Fruit fly (Drosophila melanogaster): ENCODE measurements around the gene NdufA3.

NdufA3 gene

DNA sequence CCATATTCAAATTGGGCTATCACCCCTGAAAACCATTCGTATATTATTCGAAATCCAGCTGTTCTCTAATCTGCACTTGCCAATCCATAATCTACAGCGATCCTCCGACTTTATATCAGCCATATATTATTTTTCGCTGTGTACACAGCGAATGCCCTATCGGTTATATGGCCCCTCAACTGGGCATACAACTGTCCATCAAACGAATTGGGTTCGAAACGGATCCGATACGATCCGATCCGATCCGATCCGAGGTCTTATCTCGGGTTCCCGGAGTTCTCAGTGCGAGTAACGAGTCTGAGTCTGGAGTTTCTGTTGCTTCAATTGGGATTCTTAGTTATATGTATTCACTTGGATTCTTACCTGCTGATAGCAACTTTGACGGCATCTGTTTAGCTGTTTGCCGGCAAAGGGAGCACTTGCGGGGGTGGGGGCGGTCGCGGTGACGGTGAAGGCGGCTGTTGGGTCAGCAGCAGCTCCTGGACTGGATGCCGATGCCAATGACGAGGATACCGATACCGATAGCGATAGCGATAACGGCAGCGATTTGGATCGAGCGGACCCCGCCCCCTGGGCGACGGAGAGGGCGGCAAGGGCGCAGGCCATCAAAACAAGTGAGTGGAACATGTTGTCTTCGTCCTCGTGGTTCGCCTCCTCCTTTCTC, 26.1 kb downstream of the NdufA3 start:
- no peak for TF ChIP-seq CG17801 (GFP tag; optimal IDR thresholded peaks at IDR 0.05; ENCODE audit: partially characterized antibody)

DNA sequence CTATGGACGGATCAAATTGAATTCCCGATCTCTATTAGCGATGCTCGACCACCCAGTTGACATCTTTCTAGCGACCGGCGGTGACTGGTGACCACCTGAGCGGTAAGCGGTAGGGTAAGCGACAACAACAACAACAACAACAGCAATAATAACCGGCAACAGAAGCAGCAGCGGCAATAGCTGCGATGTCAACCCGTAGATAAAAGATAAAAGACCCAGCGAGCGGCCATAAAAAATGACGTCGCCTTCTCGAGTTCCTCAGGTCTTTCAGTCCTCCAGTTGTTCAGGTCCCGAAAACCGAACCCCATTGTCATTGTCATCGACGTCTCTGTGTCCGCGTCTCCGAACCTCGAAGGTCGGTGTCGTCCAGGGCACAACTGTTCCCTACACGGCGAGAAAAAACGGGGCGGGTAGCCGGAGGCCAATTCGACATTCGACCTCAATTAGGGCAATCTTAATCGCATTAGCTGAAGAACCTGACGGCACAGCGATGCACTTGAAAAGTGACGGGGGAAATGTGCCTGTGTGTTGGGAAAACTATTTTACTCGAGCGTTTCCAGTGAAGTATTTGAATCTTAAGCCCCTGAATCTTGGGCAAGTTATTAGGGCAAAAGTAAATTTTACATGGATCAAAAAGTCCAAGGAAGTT, 27.1 kb downstream of the NdufA3 start:
- TF ChIP-seq CG17801 (GFP tag; optimal IDR thresholded peaks at IDR 0.05; ENCODE audit: partially characterized antibody) = no peak

DNA sequence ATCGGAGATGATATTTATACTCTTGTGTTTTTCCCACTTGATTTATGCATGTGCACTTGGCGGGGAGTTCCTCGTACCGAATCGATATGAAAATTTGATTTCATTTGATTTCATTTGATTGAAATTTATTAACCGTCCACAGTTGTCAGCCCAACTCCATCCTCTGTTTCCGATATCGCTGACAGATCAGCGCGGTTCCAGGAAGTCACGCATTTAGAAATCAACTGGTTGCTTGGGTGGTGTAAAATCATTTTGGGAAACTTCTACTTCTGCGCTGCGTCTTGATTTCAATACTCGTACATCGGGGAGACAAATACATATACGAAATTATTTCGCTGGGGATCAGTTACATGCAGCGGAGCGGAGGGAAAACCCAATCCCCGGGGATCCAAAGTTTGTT, 28.3 kb downstream of the NdufA3 start:
- TF ChIP-seq CG17801 (GFP tag; optimal IDR thresholded peaks at IDR 0.05; ENCODE audit: partially characterized antibody) = no peak

DNA sequence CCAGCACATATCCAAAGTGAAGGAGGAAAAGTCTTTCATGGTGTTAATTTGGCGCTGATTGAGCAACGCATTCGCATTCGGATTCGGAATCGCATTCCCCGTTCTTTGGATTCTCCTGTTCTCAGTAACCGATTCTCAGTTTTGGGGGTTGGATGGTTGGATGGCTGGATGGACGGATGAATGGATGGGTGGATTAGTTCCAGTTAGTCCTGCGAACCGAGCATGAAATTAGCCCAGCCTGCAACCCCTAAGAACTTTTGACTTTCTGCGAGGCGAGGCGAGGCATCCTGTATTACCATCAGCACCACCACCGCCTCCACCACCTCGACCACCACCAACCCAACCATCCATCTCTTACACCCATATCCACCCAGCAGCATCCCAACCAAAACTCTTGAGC, 29.6 kb downstream of the NdufA3 start:
- TF ChIP-seq CG17801 (GFP tag; optimal IDR thresholded peaks at IDR 0.05; ENCODE audit: partially characterized antibody) = no peak

DNA sequence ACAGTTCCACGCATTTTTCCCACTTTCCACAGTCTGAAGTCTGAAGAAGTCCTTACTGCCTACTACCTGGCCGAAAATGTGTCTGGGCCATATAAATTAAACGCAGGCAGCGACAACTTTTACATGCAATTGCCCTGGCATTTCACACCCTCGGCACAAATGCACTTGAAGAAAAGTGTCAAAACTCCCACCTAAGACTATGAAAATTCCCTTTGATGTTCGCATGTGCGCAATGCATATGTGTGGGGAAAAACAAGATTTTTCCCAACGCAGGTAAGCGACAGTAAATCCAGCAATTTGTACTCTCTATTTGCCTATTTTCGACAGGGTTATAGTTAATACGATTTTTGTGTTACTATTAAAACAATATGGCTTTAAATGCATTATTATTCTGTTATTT, 30.4 kb downstream of the NdufA3 start:
- TF ChIP-seq CG17801 (GFP tag; optimal IDR thresholded peaks at IDR 0.05; ENCODE audit: partially characterized antibody) = no peak

DNA sequence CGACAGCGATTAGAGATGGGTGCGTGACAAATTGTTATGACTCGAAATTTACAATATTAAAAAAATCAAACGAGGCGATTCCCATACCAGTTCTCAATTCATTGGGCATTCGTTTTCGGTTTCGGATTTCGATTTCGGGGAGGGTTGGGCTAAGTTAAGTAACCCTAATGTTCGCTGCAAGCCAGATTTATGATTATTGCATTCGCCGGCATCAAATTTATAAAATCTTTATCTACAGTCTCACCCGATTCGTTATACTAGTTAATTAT, 31.9 kb downstream of the NdufA3 start:
- no peak for TF ChIP-seq CG17801 (GFP tag; optimal IDR thresholded peaks at IDR 0.05; ENCODE audit: partially characterized antibody)

DNA sequence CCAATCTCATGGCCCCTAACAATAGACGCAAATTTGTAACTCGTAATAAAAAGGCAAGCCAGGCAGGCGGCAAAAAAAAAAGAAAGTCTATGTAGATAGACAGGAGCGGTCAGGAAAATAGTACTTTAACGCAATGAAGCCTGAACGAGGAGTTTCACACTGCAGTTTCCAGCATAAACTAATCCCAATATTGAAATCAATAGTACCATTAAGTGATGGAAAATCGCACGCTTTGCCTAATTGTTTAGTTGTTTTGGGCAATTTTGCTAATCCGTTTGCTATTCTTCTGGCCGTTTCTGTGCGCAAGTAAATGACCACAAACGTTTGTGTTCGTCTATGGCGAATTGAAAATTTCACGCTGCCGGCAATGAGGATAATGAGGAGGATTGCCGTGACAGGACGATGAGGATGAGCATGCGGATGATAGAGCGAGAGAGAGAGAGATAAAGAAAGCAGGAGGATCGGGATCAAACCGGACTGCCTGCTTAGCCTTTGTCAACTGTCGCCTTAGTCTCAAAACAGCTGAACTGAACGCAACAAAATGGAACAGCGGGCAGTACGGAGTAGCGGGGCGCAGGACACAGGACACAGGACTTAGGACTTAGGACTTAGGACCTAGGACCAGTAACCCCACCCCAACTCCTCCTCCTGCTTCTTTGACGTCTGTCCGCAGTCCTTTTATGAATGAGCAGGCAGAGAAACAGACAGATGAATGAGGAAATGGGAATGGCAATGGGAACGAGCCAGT, 32.4 kb downstream of the NdufA3 start:
- no peak for TF ChIP-seq CG17801 (GFP tag; optimal IDR thresholded peaks at IDR 0.05; ENCODE audit: partially characterized antibody)

DNA sequence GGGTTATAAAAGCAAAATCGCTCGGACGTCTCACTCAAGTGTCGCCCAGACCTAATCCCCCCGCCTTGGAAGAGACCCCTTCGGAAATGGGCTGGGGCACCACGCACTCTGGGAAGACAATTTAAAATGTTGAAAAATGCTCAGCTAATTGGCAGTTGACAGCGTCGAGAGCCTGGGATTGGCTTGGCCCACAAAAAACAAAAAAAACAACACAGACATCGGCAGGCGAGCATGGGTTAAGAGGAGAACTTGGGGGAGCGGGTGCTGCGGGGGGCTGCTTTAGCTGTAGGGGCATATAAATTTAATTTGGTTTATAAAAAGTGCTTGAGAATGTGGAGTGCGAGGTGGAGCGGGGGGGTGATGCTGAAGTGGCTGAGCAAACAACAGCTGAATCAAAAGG, 37.4 kb downstream of the NdufA3 start:
- no peak for TF ChIP-seq CG17801 (GFP tag; optimal IDR thresholded peaks at IDR 0.05; ENCODE audit: partially characterized antibody)

DNA sequence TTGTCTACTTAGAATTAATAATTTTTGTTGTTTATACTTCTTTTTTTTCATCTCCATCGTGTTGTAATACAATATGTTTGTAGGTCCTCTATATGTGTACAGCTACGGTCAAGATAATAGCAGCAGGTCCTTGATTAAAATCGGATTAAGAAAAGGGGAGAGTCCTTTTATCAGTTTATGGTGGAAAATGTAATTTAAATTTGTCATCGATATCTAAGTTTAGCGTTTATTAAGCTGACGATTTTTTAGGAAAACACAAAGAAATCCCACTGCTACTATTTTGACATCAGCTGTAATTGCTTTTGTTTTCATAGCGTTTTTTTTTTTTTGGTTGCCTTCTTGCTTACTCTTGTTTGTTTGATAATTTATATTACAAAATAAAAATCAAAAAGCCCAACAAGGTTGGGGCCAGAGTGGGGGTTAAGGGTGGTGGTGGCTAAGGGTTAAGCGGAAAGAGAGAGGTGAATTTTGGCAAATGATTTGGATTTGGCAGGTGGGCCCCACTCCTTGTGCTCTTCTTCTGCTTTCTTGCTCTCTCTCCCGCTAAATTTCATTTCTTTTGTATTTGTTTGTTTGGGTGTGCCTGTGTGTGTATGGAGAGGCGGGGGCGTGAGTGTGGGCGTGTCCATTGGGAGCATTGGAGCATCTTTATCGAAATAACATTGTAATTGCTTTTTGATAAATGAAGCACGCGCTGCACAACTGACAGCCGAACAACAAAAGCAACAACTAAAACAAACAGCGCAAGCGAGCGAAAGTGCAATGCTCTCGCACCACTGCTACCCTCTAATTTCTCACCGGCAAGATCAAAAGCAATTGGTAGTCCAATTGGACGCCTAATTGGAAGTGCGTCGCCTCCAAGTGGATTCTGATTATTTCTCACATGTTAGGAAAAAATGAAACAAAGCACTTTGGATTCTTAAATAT, 38.8 kb downstream of the NdufA3 start:
- peak; percentile 54 for TF ChIP-seq CG17801 (GFP tag; optimal IDR thresholded peaks at IDR 0.05; ENCODE audit: partially characterized antibody)

DNA sequence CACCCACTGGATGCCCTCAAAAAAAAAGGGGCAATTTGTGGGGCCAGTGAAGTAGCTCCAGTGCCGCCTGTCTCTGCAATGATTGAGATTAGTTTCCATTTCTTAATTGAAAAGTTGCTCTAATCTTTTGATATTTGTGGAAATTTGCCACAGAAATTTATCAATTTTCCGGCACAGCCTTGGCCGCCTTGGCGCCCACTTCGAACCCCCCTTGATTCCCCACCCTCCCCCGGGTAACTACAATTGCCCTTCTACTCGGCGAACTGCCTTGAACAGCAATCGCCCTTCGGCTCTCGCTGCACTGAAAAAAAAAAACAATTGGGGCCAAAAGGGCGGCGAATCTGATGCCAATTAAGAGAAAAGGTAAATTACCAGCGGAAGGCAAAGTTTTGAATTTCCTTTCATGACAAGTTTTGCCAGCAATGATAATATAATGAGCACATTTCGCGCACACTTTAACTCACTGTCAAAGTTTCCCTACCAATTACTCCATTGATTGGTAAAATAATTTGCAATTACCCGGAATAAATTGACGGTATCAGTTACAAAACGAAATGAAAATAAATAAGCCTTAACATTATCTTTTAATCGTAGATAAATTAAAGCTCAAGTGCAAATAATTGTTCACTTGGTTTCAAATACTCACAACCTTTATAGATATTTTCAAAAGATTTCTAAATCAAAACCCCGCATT, 40.0 kb downstream of the NdufA3 start:
- no peak for TF ChIP-seq CG17801 (GFP tag; optimal IDR thresholded peaks at IDR 0.05; ENCODE audit: partially characterized antibody)

DNA sequence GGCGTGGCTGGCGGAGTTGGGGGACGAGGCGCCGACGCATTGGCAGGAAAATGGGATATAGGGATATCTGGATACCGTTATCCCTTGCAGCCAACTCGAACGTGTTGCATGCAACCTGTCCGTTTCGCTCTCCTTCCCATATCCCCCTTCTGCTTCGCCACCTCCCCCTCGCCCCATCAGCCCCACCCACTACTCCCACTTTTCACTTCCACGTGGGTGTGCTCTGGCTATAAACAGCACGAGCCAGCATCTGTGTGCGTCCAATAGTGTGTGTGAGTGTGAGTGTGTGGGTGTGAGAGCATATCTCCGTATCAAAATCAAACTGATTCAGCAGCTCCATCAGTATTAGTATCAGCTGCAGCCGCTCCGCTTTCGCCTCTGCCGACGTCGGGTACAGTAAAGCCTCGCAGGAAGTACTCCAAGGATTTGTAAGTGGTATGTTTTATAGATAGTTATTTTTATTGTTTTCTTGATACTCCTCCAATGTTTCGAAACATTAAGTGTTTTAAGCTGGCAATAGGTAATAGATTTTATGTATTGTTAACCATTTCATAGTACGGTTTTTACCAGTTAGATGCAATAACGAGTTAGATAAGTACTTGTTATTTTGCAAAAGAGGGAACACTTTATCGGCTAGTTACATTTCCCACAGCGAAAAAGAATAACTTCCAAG, 40.8 kb downstream of the NdufA3 start:
- no peak for TF ChIP-seq CG17801 (GFP tag; optimal IDR thresholded peaks at IDR 0.05; ENCODE audit: partially characterized antibody)

DNA sequence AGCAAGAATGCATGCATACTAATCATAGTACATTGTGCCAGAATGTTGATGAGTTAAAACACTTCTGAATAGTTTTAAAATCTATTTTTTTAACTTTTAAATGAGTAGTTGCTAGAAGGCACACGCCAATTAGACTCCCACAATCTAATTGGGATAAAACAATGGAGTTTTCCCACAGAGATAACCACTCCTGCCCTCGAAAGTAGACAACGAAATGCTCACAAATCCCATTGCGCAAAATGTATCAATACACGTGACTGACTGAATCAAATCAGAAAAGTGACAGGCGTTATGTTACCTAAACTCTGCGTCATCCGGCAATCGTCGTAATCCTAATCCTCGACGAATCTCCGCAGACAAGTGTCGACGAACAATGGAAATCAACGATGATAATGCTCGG, 42.0 kb downstream of the NdufA3 start:
- TF ChIP-seq CG17801 (GFP tag; optimal IDR thresholded peaks at IDR 0.05; ENCODE audit: partially characterized antibody) = no peak

DNA sequence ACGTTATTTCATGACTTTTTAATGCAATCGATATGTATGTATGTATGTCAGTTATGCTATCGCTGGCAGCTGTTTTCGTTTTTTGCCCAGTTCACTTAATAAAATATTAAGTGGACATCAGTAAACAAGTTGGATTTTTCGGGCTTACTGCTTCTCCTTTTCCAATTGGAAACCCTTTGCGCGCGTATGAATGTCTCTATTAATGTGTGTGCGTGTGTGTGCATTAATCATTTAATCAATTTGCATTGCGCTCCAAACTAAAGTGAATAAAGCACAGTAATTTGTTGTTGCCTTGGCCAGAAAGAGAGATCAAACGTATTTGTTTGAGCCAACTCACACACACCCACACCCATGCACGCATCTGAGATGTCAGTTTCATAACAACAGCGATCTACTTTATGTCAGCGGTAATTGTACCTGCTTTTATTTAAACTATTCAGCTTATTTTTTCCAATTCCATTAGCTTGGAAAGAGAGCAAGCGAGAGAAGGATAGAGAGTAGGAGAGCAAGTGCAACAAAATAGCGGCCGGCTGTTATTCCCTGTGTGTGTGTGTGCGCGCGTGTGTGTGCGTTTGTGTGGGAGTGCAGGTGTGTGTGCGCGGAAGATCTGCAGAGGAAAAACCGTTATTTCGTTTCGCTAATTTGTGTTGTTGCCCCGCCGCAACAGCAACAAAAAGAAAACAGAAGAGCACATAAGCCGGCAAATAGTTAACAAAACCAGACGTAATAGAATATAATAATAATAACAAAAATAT, 49.5 kb downstream of the NdufA3 start:
- no peak for TF ChIP-seq CG17801 (GFP tag; optimal IDR thresholded peaks at IDR 0.05; ENCODE audit: partially characterized antibody)

All from ovary, adult (tissue).